Fruit fly (Drosophila melanogaster): ENCODE data around the gene squ.

squ gene

DNA sequence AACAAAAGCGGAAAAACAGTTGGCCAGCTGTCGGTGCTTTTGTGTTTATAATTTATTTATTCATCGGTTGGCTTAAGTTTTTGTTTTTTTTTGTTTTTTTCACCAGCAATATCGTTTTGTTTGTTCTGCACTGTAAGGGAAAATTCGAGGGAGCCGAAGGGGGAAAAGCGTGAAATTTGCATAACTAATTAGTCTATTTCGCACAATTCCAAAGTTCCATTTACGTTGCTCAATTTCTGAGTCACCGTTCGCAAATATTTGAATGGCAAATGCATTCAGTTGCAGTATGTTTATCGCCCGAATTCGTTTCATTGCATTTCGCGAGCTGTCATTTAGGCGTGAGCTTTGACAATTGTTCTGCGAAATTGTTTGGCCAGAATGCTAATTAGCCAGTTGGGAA is 26.3 kb upstream of the squ start:
- TF ChIP-seq Rel (GFP tag; optimal IDR thresholded peaks at IDR 0.05) (no peak), Rel (tag; optimal IDR thresholded peaks at IDR 0.05) (no peak), woc (GFP tag; optimal IDR thresholded peaks at IDR 0.05) (no peak), Dif (GFP tag; optimal IDR thresholded peaks at IDR 0.05; ENCODE audit: partially characterized antibody) (no peak)

dm6 chr2L:16656692-16657109 is 23.2 kb upstream of the squ start:
- TF ChIP-seq jim (GFP tag; optimal IDR thresholded peaks at IDR 0.05) (no peak), Dfd (GFP tag; optimal IDR thresholded peaks at IDR 0.05) (no peak), Myc (optimal IDR thresholded peaks at IDR 0.05) (peak; percentile 90), Jra (GFP tag; optimal IDR thresholded peaks at IDR 0.05) (peak; percentile 33), dl (GFP tag; optimal IDR thresholded peaks at IDR 0.05; ENCODE audit: insufficient read depth in 1 of 2, partially characterized antibody in 2 of 2) (peak; percentile 81 to 90), tai (GFP tag; optimal IDR thresholded peaks at IDR 0.05) (no peak), OdsH (GFP tag; optimal IDR thresholded peaks at IDR 0.05) (no peak), Mio (GFP tag; optimal IDR thresholded peaks at IDR 0.05) (no peak), Vsx2 (GFP tag; optimal IDR thresholded peaks at IDR 0.05; ENCODE audit: partially characterized antibody) (peak; percentile 90), CG9705 (GFP tag; optimal IDR thresholded peaks at IDR 0.05) (no peak), sv (GFP tag; optimal IDR thresholded peaks at IDR 0.05) (peak; percentile 43), lola (GFP tag; optimal IDR thresholded peaks at IDR 0.05) (no peak), rgr (GFP tag; optimal IDR thresholded peaks at IDR 0.05) (no peak), Hr83 (GFP tag; optimal IDR thresholded peaks at IDR 0.05; ENCODE audit: poor library complexity, severe bottlenecking) (no peak), dsf (GFP tag; optimal IDR thresholded peaks at IDR 0.05; ENCODE audit: borderline replicate concordance) (peak; percentile 19), Hnf4 (GFP tag; optimal IDR thresholded peaks at IDR 0.05) (no peak), Hr78 (GFP tag; optimal IDR thresholded peaks at IDR 0.05) (no peak), Sp1 (GFP tag; optimal IDR thresholded peaks at IDR 0.05) (peak; percentile 37), foxo (GFP tag; optimal IDR thresholded peaks at IDR 0.05) (peak in 1 of 2 experiments; percentile 57), Abd-B (GFP tag; optimal IDR thresholded peaks at IDR 0.05) (no peak), GATAd (GFP tag; optimal IDR thresholded peaks at IDR 0.05) (no peak), brk (GFP tag; optimal IDR thresholded peaks at IDR 0.05) (no peak), CrebA (GFP tag; optimal IDR thresholded peaks at IDR 0.05; ENCODE audit: borderline replicate concordance) (no peak), sage (GFP tag; optimal IDR thresholded peaks at IDR 0.05) (no peak), usp (GFP tag; optimal IDR thresholded peaks at IDR 0.05) (no peak), dmrt93B (GFP tag; optimal IDR thresholded peaks at IDR 0.05) (peak; percentile 40), Rel (GFP tag; optimal IDR thresholded peaks at IDR 0.05) (no peak), Rel (tag; optimal IDR thresholded peaks at IDR 0.05) (peak; percentile 4), N (GFP tag; optimal IDR thresholded peaks at IDR 0.05) (no peak), psq (GFP tag; optimal IDR thresholded peaks at IDR 0.05) (peak; percentile 42), fru (GFP tag; optimal IDR thresholded peaks at IDR 0.05) (peak; percentile 48), CG32264 (GFP tag; optimal IDR thresholded peaks at IDR 0.05) (no peak), HLH106 (tag; optimal IDR thresholded peaks at IDR 0.05) (peak; percentile 70), ey (GFP tag; optimal IDR thresholded peaks at IDR 0.05) (peak; percentile 27), Dif (GFP tag; optimal IDR thresholded peaks at IDR 0.05; ENCODE audit: partially characterized antibody) (peak; percentile 99), woc (GFP tag; optimal IDR thresholded peaks at IDR 0.05) (peak; percentile 71), h (GFP tag; optimal IDR thresholded peaks at IDR 0.05) (peak; percentile 49), br (GFP tag; optimal IDR thresholded peaks at IDR 0.05) (peak; percentile 32), pan (optimal IDR thresholded peaks at IDR 0.05) (no peak)

DNA sequence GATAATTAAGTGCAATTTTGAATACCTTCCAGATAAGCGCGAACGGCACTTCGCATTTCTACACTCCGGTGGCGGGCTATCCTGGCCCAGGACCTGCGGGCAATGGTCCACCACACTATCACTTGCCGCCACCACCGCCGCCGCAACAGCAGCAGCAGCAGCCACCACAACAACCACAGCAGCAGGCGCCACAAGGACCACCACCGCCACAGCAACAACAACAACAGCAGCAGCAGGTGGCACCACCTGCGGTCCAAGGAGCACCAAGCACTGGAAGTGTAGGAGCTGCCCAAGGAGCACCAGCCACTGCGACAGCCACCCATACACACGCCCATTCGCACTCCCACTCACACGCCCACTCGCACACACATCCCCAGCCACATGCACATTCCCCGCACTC is 22.4 kb upstream of the squ start:
- TF ChIP-seq pan (optimal IDR thresholded peaks at IDR 0.05), result no peak
- TF ChIP-seq Dfd (GFP tag; optimal IDR thresholded peaks at IDR 0.05), result peak; percentile 79

Data from whole organism, wandering third instar larva.